Fruit fly (Drosophila melanogaster): Measurements from ENCODE around the gene CG4911.
A peak's percentile ranks its signal among the peaks of the same experiment; 100 is the strongest.

The CG4911 gene

dm6 chr3L:9041042-9041477 is 31.5 kb downstream of the CG4911 start, which contains the start of gene Doc1 (continued):
- TF ChIP-seq CG42726 (GFP tag; IDR thresholded peaks at IDR 0.05; ENCODE audit: partially characterized antibody) (no peak), wor (GFP tag; IDR thresholded peaks at IDR 0.05) (no peak), CG18476 (GFP tag; optimal IDR thresholded peaks at IDR 0.05) (no peak), CG8765 (GFP tag; IDR thresholded peaks at IDR 0.05) (peak; percentile 20; the same call in 1 of the 2 replicates), CG17568 (GFP tag; optimal IDR thresholded peaks at IDR 0.05) (no peak), CG7786 (GFP tag; optimal IDR thresholded peaks at IDR 0.05) (no peak), lab (GFP tag; optimal IDR thresholded peaks at IDR 0.05) (no peak), bbx (GFP tag; IDR thresholded peaks at IDR 0.05; ENCODE audit: partially characterized antibody) (peak; percentile 62), CG9215 (GFP tag; IDR thresholded peaks at IDR 0.05) (no peak), Nf-YA (GFP tag; IDR thresholded peaks at IDR 0.05) (peak; percentile 96), CG17829 (tag; optimal IDR thresholded peaks at IDR 0.05) (peak; percentile 75), knrl (GFP tag; IDR thresholded peaks at IDR 0.05; ENCODE audit: partially characterized antibody) (no peak), z (GFP tag; IDR thresholded peaks at IDR 0.05) (peak; percentile 49; the same call in 2 of the 3 replicates), prd (optimal IDR thresholded peaks at IDR 0.05) (no peak), prd (GFP tag; IDR thresholded peaks at IDR 0.05) (peak; percentile 25; the same call in 1 of the 3 replicates), CG11504 (tag; optimal IDR thresholded peaks at IDR 0.05) (no peak), ind (GFP tag; optimal IDR thresholded peaks at IDR 0.05) (no peak), Sry-δ (GFP tag; optimal IDR thresholded peaks at IDR 0.05) (no peak), CoRest (tag; optimal IDR thresholded peaks at IDR 0.05) (peak; percentile 11), CG2129 (GFP tag; IDR thresholded peaks at IDR 0.05; ENCODE audit: partially characterized antibody) (no peak), Nf-YC (tag; optimal IDR thresholded peaks at IDR 0.05) (peak; percentile 99), tup (GFP tag; optimal IDR thresholded peaks at IDR 0.05) (no peak), CG1024 (GFP tag; IDR thresholded peaks at IDR 0.05) (no peak), stwl (tag; optimal IDR thresholded peaks at IDR 0.05) (no peak), al (GFP tag; IDR thresholded peaks at IDR 0.05) (no peak), Adf1 (GFP tag; IDR thresholded peaks at IDR 0.05) (peak; percentile 50), Deaf1 (tag; optimal IDR thresholded peaks at IDR 0.05) (peak; percentile 65), NfI (GFP tag; optimal IDR thresholded peaks at IDR 0.05) (no peak), Blimp-1 (GFP tag; optimal IDR thresholded peaks at IDR 0.05) (no peak), MBD-R2 (GFP tag; IDR thresholded peaks at IDR 0.05) (no peak), Usf (GFP tag; optimal IDR thresholded peaks at IDR 0.05) (no peak), CG16813 (GFP tag; IDR thresholded peaks at IDR 0.05; ENCODE audit: partially characterized antibody) (peak; percentile 27; the same call in 1 of the 3 replicates), B-H1 (GFP tag; IDR thresholded peaks at IDR 0.05) (no peak), CG13624 (GFP tag; optimal IDR thresholded peaks at IDR 0.05) (no peak), gem (tag; optimal IDR thresholded peaks at IDR 0.05) (no peak), CG8478 (optimal IDR thresholded peaks at IDR 0.05) (peak; percentile 45), Elba2 (GFP tag; optimal IDR thresholded peaks at IDR 0.05) (no peak), CG7928 (GFP tag; optimal IDR thresholded peaks at IDR 0.05) (no peak), klu (GFP tag; IDR thresholded peaks at IDR 0.05) (no peak), lbe (GFP tag; optimal IDR thresholded peaks at IDR 0.05) (no peak), CG6272 (GFP tag; IDR thresholded peaks at IDR 0.05) (no peak), sr (GFP tag; IDR thresholded peaks at IDR 0.05) (peak; percentile 100), CG4617 (GFP tag; optimal IDR thresholded peaks at IDR 0.05; ENCODE audit: borderline replicate concordance) (no peak), CG9437 (GFP tag; optimal IDR thresholded peaks at IDR 0.05) (no peak), pan (optimal IDR thresholded peaks at IDR 0.05) (no peak), pan (GFP tag; optimal IDR thresholded peaks at IDR 0.05 in 1 of 2, IDR thresholded peaks at IDR 0.05 in 1 of 2) (no peak), CG12104 (GFP tag; optimal IDR thresholded peaks at IDR 0.05) (no peak), CG7556 (GFP tag; optimal IDR thresholded peaks at IDR 0.05) (no peak), salm (tag; optimal IDR thresholded peaks at IDR 0.05) (no peak), ara (GFP tag; IDR thresholded peaks at IDR 0.05) (no peak), tll (GFP tag; optimal IDR thresholded peaks at IDR 0.05) (peak in 1 of 2 experiments; percentile 63)
